Worm (Caenorhabditis elegans) whole organism, L4 larva: Measurements from ENCODE around the gene str-176.
"Not testable (repeated sequence)": the region's sequence is repeated elsewhere in the genome, so short reads cannot be mapped to it uniquely, and the experiment has no call there.

Experiments used
- D1046.2 ChIP-seq: fragments of 200-800 bp; sonication (Bioruptor generic); IDR thresholded peaks from 2 replicates; pipeline ENCODE4 v1.3.6; 2022; ENCODE audit warnings: missing genetic modification characterization, missing compliant biosample characterization
- F26F4.8 ChIP-seq: fragments of 200-800 bp; sonication (Bioruptor generic); conservative IDR thresholded peaks from 2 replicates; pipeline ENCODE4 v1.3.6; 2022; ENCODE audit warnings: missing genetic modification characterization, missing compliant biosample characterization
- F44E2.7 ChIP-seq: fragments of 200-800 bp; sonication (Bioruptor generic); IDR thresholded peaks from 2 replicates; pipeline ENCODE4 v2.1.2; 2022; ENCODE audit warnings: missing genetic modification characterization, missing compliant biosample characterization
- Y105C5A.15 ChIP-seq: fragments of 200-800 bp; sonication (Bioruptor generic); IDR thresholded peaks from 2 replicates; pipeline ENCODE4 v1.3.6; 2022; ENCODE audit warnings: missing genetic modification characterization, missing compliant biosample characterization
- Y48G9A.11 ChIP-seq: fragments of 200-800 bp; sonication (Bioruptor generic); IDR thresholded peaks from 2 replicates; pipeline ENCODE4 v1.3.6; 2022; ENCODE audit warnings: missing genetic modification reagents, missing genetic modification characterization, missing compliant biosample characterization
- ZK337.2 ChIP-seq: fragments of 200-800 bp; sonication (Bioruptor generic); IDR thresholded peaks from 2 replicates; pipeline ENCODE4 v1.3.6; 2022; ENCODE audit warnings: missing genetic modification reagents, missing genetic modification characterization, missing compliant biosample characterization
- aha-1 ChIP-seq: fragments of 150-350 bp; peaks from one replicate; lab custom pipeline; 2014; ENCODE audit warnings: missing biosample characterization, missing genetic modification characterization
- arid-1 ChIP-seq: fragments of 200-800 bp; sonication (Bioruptor generic); conservative IDR thresholded peaks from 2 replicates; pipeline ENCODE4 v1.3.6; 2022; ENCODE audit warnings: missing genetic modification reagents, missing genetic modification characterization, missing compliant biosample characterization
- ceh-44 ChIP-seq: fragments of 200-800 bp; sonication (Bioruptor generic); IDR thresholded peaks from 2 replicates; pipeline ENCODE4 v1.3.6; 2022; ENCODE audit warnings: missing genetic modification reagents, missing genetic modification characterization, missing compliant biosample characterization
- ctbp-1 ChIP-seq: fragments of 200-800 bp; sonication (Bioruptor generic); IDR thresholded peaks from 2 replicates; pipeline ENCODE4 v1.3.6; 2022; ENCODE audit warnings: missing genetic modification reagents, missing genetic modification characterization, missing compliant biosample characterization
- dmd-6 ChIP-seq: fragments of 200-800 bp; sonication (Bioruptor generic); IDR thresholded peaks from 2 replicates; pipeline ENCODE4 v1.3.6; 2022; ENCODE audit warnings: missing genetic modification reagents, missing genetic modification characterization, missing compliant biosample characterization
- dmd-8 ChIP-seq: fragments of 200-800 bp; sonication (Bioruptor generic); IDR thresholded peaks from 2 replicates; pipeline ENCODE4 v1.3.6; 2022; ENCODE audit warnings: missing genetic modification characterization, missing compliant biosample characterization
- egl-43 ChIP-seq: fragments of 200-800 bp; sonication (Bioruptor generic); IDR thresholded peaks from 2 replicates; pipeline ENCODE4 v1.3.6; 2022; ENCODE audit warnings: missing genetic modification reagents, missing genetic modification characterization, missing compliant biosample characterization
- lim-7 ChIP-seq: fragments of 200-800 bp; sonication (Bioruptor generic); IDR thresholded peaks from 2 replicates; pipeline ENCODE4 v1.3.6; 2022; ENCODE audit warnings: missing genetic modification characterization, missing compliant biosample characterization
- lin-1 ChIP-seq: fragments of 200-800 bp; sonication (Bioruptor generic); IDR thresholded peaks from 2 replicates; pipeline ENCODE4 v1.3.6; 2022; ENCODE audit warnings: missing genetic modification reagents, missing genetic modification characterization, missing compliant biosample characterization
- lin-38 ChIP-seq: fragments of 200-800 bp; sonication (Bioruptor generic); IDR thresholded peaks from 2 replicates; pipeline ENCODE4 v1.3.6; 2022; ENCODE audit warnings: missing genetic modification reagents, missing genetic modification characterization, missing compliant biosample characterization
- madf-5 ChIP-seq, 2 experiments: fragments of 200-800 bp; sonication (Bioruptor generic); IDR thresholded peaks; 2 replicates each; pipeline ENCODE4 v1.3.6; 2022; ENCODE audit warnings: missing compliant biosample characterization in 2 of 2, missing genetic modification characterization in 2 of 2
- madf-9 ChIP-seq: fragments of 200-800 bp; sonication (Bioruptor generic); conservative IDR thresholded peaks from 2 replicates; pipeline ENCODE4 v1.3.6; 2022; ENCODE audit warnings: missing genetic modification reagents, missing genetic modification characterization, missing compliant biosample characterization
- mdt-29 ChIP-seq: fragments of 200-800 bp; sonication (Bioruptor generic); IDR thresholded peaks from 2 replicates; pipeline ENCODE4 v1.3.6; 2022; ENCODE audit warnings: missing genetic modification reagents, missing genetic modification characterization, missing compliant biosample characterization
- nhr-41 ChIP-seq: fragments of 200-800 bp; sonication (Bioruptor generic); IDR thresholded peaks from 2 replicates; pipeline ENCODE4 v1.3.6; 2022; ENCODE audit warnings: missing genetic modification reagents, missing genetic modification characterization, missing compliant biosample characterization
- pha-4 ChIP-seq, 2 experiments: fragments of 150-350 bp in 1 of 2; fragments of 200-800 bp in 1 of 2; sonication (Bioruptor generic) in 1 of 2; IDR thresholded peaks in 1 of 2; optimal IDR thresholded peaks in 1 of 2; 2 replicates each; pipeline versions ENCODE4 v1.3.6 to Lab custom; 2014 to 2022; ENCODE audit warnings: missing genetic modification characterization in 2 of 2, missing genetic modification reagents in 2 of 2, missing biosample characterization in 1 of 2, missing compliant biosample characterization in 1 of 2
- saeg-2 ChIP-seq: fragments of 200-800 bp; sonication (Bioruptor generic); IDR thresholded peaks from 2 replicates; pipeline ENCODE4 v1.3.6; 2022; ENCODE audit warnings: missing genetic modification reagents, missing genetic modification characterization, missing compliant biosample characterization
- snpc-1.2 ChIP-seq: fragments of 200-800 bp; sonication (Bioruptor generic); IDR thresholded peaks from 2 replicates; pipeline ENCODE4 v1.3.6; 2022; ENCODE audit warnings: missing genetic modification reagents, missing genetic modification characterization, missing compliant biosample characterization
- tra-1 ChIP-seq: fragments of 200-800 bp; sonication (Bioruptor generic); IDR thresholded peaks from 2 replicates; pipeline ENCODE4 v1.3.6; 2022; ENCODE audit warnings: missing genetic modification reagents, missing genetic modification characterization, missing compliant biosample characterization
- vab-7 ChIP-seq: fragments of 200-800 bp; sonication (Bioruptor generic); IDR thresholded peaks from 2 replicates; pipeline ENCODE4 v1.3.6; 2022; ENCODE audit warnings: missing genetic modification reagents, missing genetic modification characterization, missing compliant biosample characterization

The str-176 gene

DNA sequence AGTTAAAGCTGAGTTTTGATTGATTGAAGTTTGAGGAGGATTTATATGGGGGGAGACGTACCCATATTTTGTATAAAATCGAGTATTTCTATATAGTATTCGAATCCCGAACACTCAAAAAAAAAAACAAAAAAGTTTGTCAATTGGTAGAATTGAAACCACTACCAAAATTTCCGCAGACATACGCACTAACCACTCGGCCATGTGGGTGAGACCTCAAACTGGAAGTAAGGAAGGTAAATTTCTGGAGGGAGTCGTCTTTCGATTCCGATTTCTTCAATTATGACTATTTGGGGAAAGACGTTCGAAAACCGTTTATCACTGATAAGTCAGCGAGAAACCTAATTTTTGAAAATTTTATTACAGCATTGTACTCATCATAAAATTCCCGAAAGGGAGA lies 51.1 kb downstream of the str-176 start:
- TF ChIP-seq saeg-2 (0 out of 2 replicates have a peak, but pooled peaks have one; percentile 20), egl-43 (GFP tag; lab: Robert Waterston, UW) (peak; percentile 86), Y105C5A.15 (GFP tag; lab: Robert Waterston, UW) (peak; percentile 78; the same call in 1 of the 2 replicates), lin-1 (GFP tag; lab: Robert Waterston, UW) (peak; percentile 63), dmd-6 (GFP tag; lab: Robert Waterston, UW) (peak; percentile 36; the same call in 1 of the 2 replicates), D1046.2 (GFP tag; lab: Robert Waterston, UW) (peak; percentile 88; the same call in 1 of the 2 replicates), Y48G9A.11 (peak; percentile 50), ZK337.2 (GFP tag; lab: Robert Waterston, UW) (peak; percentile 78), mdt-29 (peak; percentile 40; the same call in 1 of the 2 replicates), nhr-41 (GFP tag; lab: Robert Waterston, UW) (peak; percentile 67), dmd-8 (peak; percentile 95), lim-7 (peak; percentile 92), pha-4 (GFP tag; IDR thresholded peaks at IDR 0.05; lab: Robert Waterston, UW) (peak; percentile 80; the same call in 1 of the 2 replicates), tra-1 (GFP tag; lab: Robert Waterston, UW) (0 out of 2 replicates have a peak, but pooled peaks have one; percentile 35), vab-7 (GFP tag; lab: Robert Waterston, UW) (peak; percentile 71), aha-1 (tag; lab: Kevin White, UChicago) (peak; percentile 5), madf-9 (GFP tag; lab: Robert Waterston, UW) (peak; percentile 67), lin-38 (peak; percentile 71), snpc-1.2 (GFP tag; lab: Robert Waterston, UW) (peak; percentile 72; the same call in 1 of the 2 replicates), F44E2.7 (GFP tag; lab: Robert Waterston, UW) (0 out of 2 replicates have a peak, but pooled peaks have one; percentile 19), ctbp-1 (peak; percentile 69), ceh-44 (GFP tag; lab: Robert Waterston, UW) (peak; percentile 66; the same call in 1 of the 2 replicates), madf-5 (GFP tag; IDR thresholded peaks at IDR 0.05; lab: Robert Waterston, UW) (0 out of 4 replicates have a peak, but pooled peaks of 1 of the 2 experiments have one; percentile 58), F26F4.8 (GFP tag; lab: Robert Waterston, UW) (peak; percentile 90), arid-1 (GFP tag; lab: Robert Waterston, UW) (peak; percentile 81)
- not testable (repeated sequence) for TF ChIP-seq pha-4 (tag; optimal IDR thresholded peaks at IDR 0.05; lab: Kevin White, UChicago)
- TF ChIP-seq, all 104 proteins: peak for 25; not testable (repeated sequence) for 79
